Fruit fly (Drosophila melanogaster): ENCODE data around the gene SREBP.

DNA sequence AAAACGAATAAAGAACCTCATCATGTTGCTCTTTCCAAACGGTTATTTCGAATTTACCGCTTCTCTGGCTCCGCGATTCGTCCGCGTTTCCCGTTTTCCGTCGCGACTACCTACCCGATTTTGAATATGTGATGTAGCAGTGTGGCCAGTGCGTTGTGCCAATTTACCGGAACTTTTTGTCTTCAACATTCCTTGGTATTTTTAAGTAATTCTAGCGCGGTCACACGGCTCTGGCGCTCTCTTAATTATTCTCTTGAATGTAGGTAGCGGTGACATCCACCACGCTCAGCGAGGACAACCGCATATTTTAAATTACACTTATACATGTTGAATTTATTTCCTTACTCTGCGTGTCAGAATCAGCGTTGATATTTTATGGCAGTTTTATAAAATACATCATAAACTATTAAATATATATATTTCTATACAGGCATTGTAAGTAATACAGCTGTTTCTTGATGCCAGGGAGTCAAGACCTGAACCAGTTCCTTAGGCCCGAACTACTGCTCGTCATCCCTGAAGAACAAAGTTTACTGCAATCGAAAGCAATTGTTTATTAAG, at the start of gene SREBP, which contains the start of the genes CG42637 and Gyc76C:
- TF ChIP-seq Crg-1 (GFP tag; optimal IDR thresholded peaks at IDR 0.05) (no peak), CG1620 (GFP tag; optimal IDR thresholded peaks at IDR 0.05) (no peak), CG33017 (tag; optimal IDR thresholded peaks at IDR 0.05) (no peak), kay (GFP tag; ENCODE audit: borderline replicate concordance) (peak; percentile 90), CG7045 (GFP tag; optimal IDR thresholded peaks at IDR 0.05) (no peak), CG7101 (tag; optimal IDR thresholded peaks at IDR 0.05) (no peak), Hr96 (GFP tag; optimal IDR thresholded peaks at IDR 0.05) (no peak), cic (GFP tag; optimal IDR thresholded peaks at IDR 0.05) (no peak), toe (GFP tag; optimal IDR thresholded peaks at IDR 0.05) (no peak), tj (GFP tag; optimal IDR thresholded peaks at IDR 0.05) (peak; percentile 42), cnc (optimal IDR thresholded peaks at IDR 0.05) (no peak), CG11617 (GFP tag; optimal IDR thresholded peaks at IDR 0.05) (no peak)

Data from whole organism, adult.